Worm (Caenorhabditis elegans): ENCODE results near the gene pos-1.

DNA sequence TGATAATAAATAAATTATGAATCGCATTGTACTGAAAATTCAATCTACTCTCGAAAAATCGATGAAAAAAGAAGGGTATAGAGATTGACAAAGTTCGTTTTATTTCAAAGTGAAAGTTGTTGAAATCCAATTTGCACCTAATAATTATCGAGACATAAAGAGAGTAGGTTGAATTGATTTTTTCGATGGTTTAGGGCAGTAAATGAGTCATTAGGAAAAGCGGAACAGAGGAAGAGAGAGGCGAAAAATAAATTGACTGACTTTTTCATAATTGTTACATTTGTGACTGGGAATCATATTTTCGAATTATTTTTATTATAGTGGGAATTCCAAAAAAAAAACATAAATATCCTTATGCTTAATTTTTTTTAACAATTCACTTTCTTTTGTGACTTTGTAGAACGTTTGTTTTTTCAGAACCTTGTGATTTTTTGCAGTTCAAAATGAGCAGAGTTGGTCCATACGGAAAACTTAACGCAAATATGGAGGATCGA is 19.5 kb upstream of the pos-1 start, which contains the start of the genes pho-6 and F52E1.3:
- TF ChIP-seq ZK546.5 (tag; optimal IDR thresholded peaks at IDR 0.05) (no peak), R02D3.7 (tag; optimal IDR thresholded peaks at IDR 0.05) (no peak), aly-2 (tag; optimal IDR thresholded peaks at IDR 0.05) (no peak), zag-1 (tag; optimal IDR thresholded peaks at IDR 0.05) (no peak), ztf-11 (tag; optimal IDR thresholded peaks at IDR 0.05) (no peak), nhr-12 (tag; optimal IDR thresholded peaks at IDR 0.05) (no peak), egl-5 (tag; optimal IDR thresholded peaks at IDR 0.05) (no peak), lsy-12 (tag; optimal IDR thresholded peaks at IDR 0.05) (no peak)

Data from whole organism, L3 larva.